Worm (Caenorhabditis elegans): ENCODE data around the gene srh-239.

srh-239 gene

DNA sequence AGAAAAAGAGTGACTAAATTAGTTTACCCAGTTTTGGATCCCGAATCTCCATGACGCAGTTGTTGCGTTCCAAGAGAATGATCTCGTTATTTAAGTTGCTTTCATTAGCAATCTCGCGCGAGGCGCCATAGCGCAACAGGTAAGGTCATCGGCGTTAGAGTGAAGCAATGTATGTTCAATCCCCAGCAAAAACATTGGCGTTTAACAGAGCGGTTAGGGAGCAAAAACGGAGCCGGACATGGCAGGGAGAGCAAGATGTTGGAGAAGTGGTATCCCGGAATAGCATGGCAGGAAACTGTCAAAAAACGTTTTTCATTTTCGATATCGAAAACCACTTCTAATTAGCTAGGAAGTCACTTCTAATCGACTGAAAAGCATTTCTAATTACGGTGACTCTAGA is 8.8 kb downstream of the srh-239 start (continued):
- TF ChIP-seq aptf-3 (GFP tag; IDR thresholded peaks at IDR 0.05): 0 out of 2 replicates have a peak, but pooled peaks have one; percentile 26
- no peak for TF ChIP-seq nfya-2 (GFP tag; IDR thresholded peaks at IDR 0.05)
- TF ChIP-seq cebp-1 (GFP tag; IDR thresholded peaks at IDR 0.05): no peak
- TF ChIP-seq cebp-1 (tag; optimal IDR thresholded peaks at IDR 0.05): no peak
- no peak for TF ChIP-seq B0019.2 (GFP tag; conservative IDR thresholded peaks at IDR 0.05)
- TF ChIP-seq Y56A3A.18 (GFP tag; IDR thresholded peaks at IDR 0.05): peak; percentile 69; the same call in 1 of the 2 replicates
- TF ChIP-seq F49E8.2 (tag; optimal IDR thresholded peaks at IDR 0.05; ENCODE audit: insufficient read depth): no peak
- TF ChIP-seq Y53F4B.3 (GFP tag; IDR thresholded peaks at IDR 0.05): 0 out of 2 replicates have a peak, but pooled peaks have one; percentile 28
- TF ChIP-seq athp-1 (tag; optimal IDR thresholded peaks at IDR 0.05): peak; percentile 17
- TF ChIP-seq madf-6 (GFP tag; IDR thresholded peaks at IDR 0.05): peak; percentile 65
- TF ChIP-seq lsy-27 (tag; optimal IDR thresholded peaks at IDR 0.05; ENCODE audit: borderline replicate concordance, insufficient read depth): no peak
- no peak for TF ChIP-seq repo-1 (tag; optimal IDR thresholded peaks at IDR 0.05)
- no peak for TF ChIP-seq hrde-1 (tag; optimal IDR thresholded peaks at IDR 0.05; ENCODE audit: borderline replicate concordance)
- TF ChIP-seq mxl-1 (tag; optimal IDR thresholded peaks at IDR 0.05): peak; percentile 10
- peak; percentile 21 for TF ChIP-seq F52B5.7 (tag; optimal IDR thresholded peaks at IDR 0.05)
- TF ChIP-seq rcor-1 (GFP tag; IDR thresholded peaks at IDR 0.05): peak; percentile 55; the same call in 1 of the 2 replicates
- TF ChIP-seq F37B4.10 (GFP tag; IDR thresholded peaks at IDR 0.05): no peak
- no peak for TF ChIP-seq hlh-12 (tag; optimal IDR thresholded peaks at IDR 0.05)
- TF ChIP-seq T26A5.8 (tag; optimal IDR thresholded peaks at IDR 0.05): no peak
- peak; percentile 31 for TF ChIP-seq ztf-18 (tag; optimal IDR thresholded peaks at IDR 0.05)
- peak; percentile 49 for TF ChIP-seq hmg-1.2 (GFP tag; IDR thresholded peaks at IDR 0.05)
- peak; percentile 43; the same call in 1 of the 2 replicates for TF ChIP-seq dox-1 (GFP tag; IDR thresholded peaks at IDR 0.05)
- no peak for TF ChIP-seq chd-7 (tag; optimal IDR thresholded peaks at IDR 0.05)
- peak; percentile 47 for TF ChIP-seq mes-4 (tag; optimal IDR thresholded peaks at IDR 0.05)
- peak; percentile 23 for TF ChIP-seq nhr-90 (tag; optimal IDR thresholded peaks at IDR 0.05)
- TF ChIP-seq K12H6.12 (tag; optimal IDR thresholded peaks at IDR 0.05): no peak
- peak; percentile 67 for TF ChIP-seq B0261.1 (tag; optimal IDR thresholded peaks at IDR 0.05)
- peak; percentile 48 for TF ChIP-seq die-1 (tag; optimal IDR thresholded peaks at IDR 0.05)
- TF ChIP-seq fkh-3 (tag; optimal IDR thresholded peaks at IDR 0.05): peak; percentile 32
- peak; percentile 93 for TF ChIP-seq lin-26 (GFP tag; IDR thresholded peaks at IDR 0.05)
- TF ChIP-seq attf-5 (GFP tag; optimal IDR thresholded peaks at IDR 0.05): peak; percentile 22
- peak; percentile 30; the same call in 1 of the 2 replicates for TF ChIP-seq F33H1.4 (GFP tag; IDR thresholded peaks at IDR 0.05)
- TF ChIP-seq D2030.7 (GFP tag; IDR thresholded peaks at IDR 0.05): peak; percentile 80
- TF ChIP-seq ama-1 (optimal IDR thresholded peaks at IDR 0.05): no peak
- TF ChIP-seq ama-1 (GFP tag; optimal IDR thresholded peaks at IDR 0.05): no peak
- TF ChIP-seq rpc-1 (optimal IDR thresholded peaks at IDR 0.05): peak; percentile 60
- TF ChIP-seq rpc-1 (tag; optimal IDR thresholded peaks at IDR 0.05): peak; percentile 78
- TF ChIP-seq lag-1 (GFP tag; IDR thresholded peaks at IDR 0.05): 0 out of 2 replicates have a peak, but pooled peaks have one; percentile 30
- 0 out of 2 replicates have a peak, but pooled peaks have one; percentile 51 for TF ChIP-seq hsf-1 (GFP tag; IDR thresholded peaks at IDR 0.05)
- no peak; the same call in 1 of the 2 replicates for TF ChIP-seq ceh-58 (GFP tag; IDR thresholded peaks at IDR 0.05)
- TF ChIP-seq lin-35 (GFP tag; optimal IDR thresholded peaks at IDR 0.05): no peak
- peak; percentile 43 for TF ChIP-seq ZK185.1 (tag; optimal IDR thresholded peaks at IDR 0.05; ENCODE audit: poor library complexity, severe bottlenecking)

All from whole organism, young adult.